Worm (Caenorhabditis elegans) whole organism, late embryonic: ENCODE measurements around the gene fbxc-12.
"Not testable (repeated sequence)": the region's sequence is repeated elsewhere in the genome, so short reads cannot be mapped to it uniquely, and the experiment has no call there.

Source experiments
- C08G9.2 ChIP-seq: sonication (generic microtip); optimal IDR thresholded peaks from 2 replicates; lab custom pipeline; 2016; ENCODE audit warnings: mild to moderate bottlenecking, missing genetic modification characterization, moderate library complexity, missing compliant biosample characterization
- C38D4.7 ChIP-seq: fragments of 200-800 bp; sonication (Bioruptor generic); optimal IDR thresholded peaks from 2 replicates; lab custom pipeline; 2018; ENCODE audit warnings: mild to moderate bottlenecking, missing genetic modification characterization, moderate library complexity, missing compliant biosample characterization
- K02D7.2 ChIP-seq: sonication (generic microtip); optimal IDR thresholded peaks from 2 replicates; lab custom pipeline; 2017; ENCODE audit warnings: mild to moderate bottlenecking, missing genetic modification characterization, missing compliant biosample characterization
- ama-1 ChIP-seq: fragments of 150-350 bp; optimal IDR thresholded peaks from 2 replicates; lab custom pipeline; 2014
- ceh-18 ChIP-seq: sonication (generic microtip); optimal IDR thresholded peaks from 2 replicates; lab custom pipeline; 2016; ENCODE audit warnings: missing genetic modification characterization, missing compliant biosample characterization
- ceh-2 ChIP-seq: sonication (generic microtip); optimal IDR thresholded peaks from 2 replicates; lab custom pipeline; 2016; ENCODE audit warnings: missing genotype, missing genetic modification characterization, missing compliant biosample characterization
- ceh-24 ChIP-seq: sonication (generic microtip); optimal IDR thresholded peaks from 2 replicates; lab custom pipeline; 2016; ENCODE audit warnings: mild to moderate bottlenecking, missing genetic modification characterization, missing compliant biosample characterization
- ceh-30 ChIP-seq: fragments of 150-350 bp; optimal IDR thresholded peaks from 2 replicates; lab custom pipeline; 2014; ENCODE audit warnings: missing biosample characterization, missing genetic modification characterization
- ceh-34 ChIP-seq: sonication (generic microtip); optimal IDR thresholded peaks from 2 replicates; lab custom pipeline; 2016; ENCODE audit warnings: mild to moderate bottlenecking, missing genetic modification characterization, missing compliant biosample characterization
- ceh-45 ChIP-seq: fragments of 200-800 bp; sonication (Bioruptor generic); IDR thresholded peaks from 2 replicates; pipeline ENCODE4 v1.3.6; 2022; ENCODE audit warnings: missing genetic modification reagents, missing genetic modification characterization, missing compliant biosample characterization
- ceh-48 ChIP-seq: sonication (generic microtip); optimal IDR thresholded peaks from 2 replicates; lab custom pipeline; 2016; ENCODE audit warnings: missing genetic modification characterization, inconsistent platforms, missing compliant biosample characterization
- ceh-6 ChIP-seq: fragments of 200-800 bp; sonication (Bioruptor generic); optimal IDR thresholded peaks from 2 replicates; lab custom pipeline; 2018; ENCODE audit warnings: mild to moderate bottlenecking, missing genetic modification characterization, missing compliant biosample characterization
- che-1 ChIP-seq: sonication (generic microtip); optimal IDR thresholded peaks from 2 replicates; lab custom pipeline; 2016; ENCODE audit warnings: mild to moderate bottlenecking, missing genetic modification characterization, missing compliant biosample characterization
- dmd-4 ChIP-seq: sonication (generic microtip); optimal IDR thresholded peaks from 2 replicates; lab custom pipeline; 2016; ENCODE audit warnings: borderline replicate concordance, missing genetic modification characterization, missing compliant biosample characterization
- dve-1 ChIP-seq: sonication (generic microtip); optimal IDR thresholded peaks from 2 replicates; lab custom pipeline; 2017; ENCODE audit warnings: antibody characterized with exemption, mild to moderate bottlenecking, missing genetic modification characterization, missing compliant biosample characterization
- elt-2 ChIP-seq: sonication (generic microtip); optimal IDR thresholded peaks from 2 replicates; lab custom pipeline; 2016; ENCODE audit warnings: missing genetic modification reagents, missing genetic modification characterization, missing compliant biosample characterization
- elt-4 ChIP-seq: sonication (generic microtip); optimal IDR thresholded peaks from 2 replicates; lab custom pipeline; 2016; ENCODE audit warnings: missing genetic modification characterization, missing compliant biosample characterization
- fkh-10 ChIP-seq: fragments of 150-350 bp; optimal IDR thresholded peaks from 2 replicates; lab custom pipeline; 2014; ENCODE audit warnings: missing biosample characterization, missing genetic modification reagents, missing genetic modification characterization
- fkh-6 ChIP-seq: sonication (generic microtip); optimal IDR thresholded peaks from 2 replicates; lab custom pipeline; 2016; ENCODE audit warnings: missing genetic modification characterization, missing compliant biosample characterization
- gmeb-2 ChIP-seq: sonication (generic microtip); optimal IDR thresholded peaks from 2 replicates; lab custom pipeline; 2016; ENCODE audit warnings: missing genetic modification characterization, inconsistent platforms, missing compliant biosample characterization
- hlh-15 ChIP-seq: sonication (generic microtip); optimal IDR thresholded peaks from 2 replicates; lab custom pipeline; 2016; ENCODE audit warnings: missing genetic modification characterization, missing compliant biosample characterization
- hlh-30 ChIP-seq: sonication (generic microtip); optimal IDR thresholded peaks from 2 replicates; lab custom pipeline; 2017; ENCODE audit warnings: antibody characterized with exemption, missing genetic modification characterization, missing compliant biosample characterization; ENCODE audit not compliant: insufficient read depth
- nfya-1 ChIP-seq: sonication (generic microtip); optimal IDR thresholded peaks from 2 replicates; lab custom pipeline; 2017; ENCODE audit warnings: missing genetic modification characterization, mild to moderate bottlenecking, missing compliant biosample characterization, antibody characterized with exemption, moderate library complexity
- nhr-11 ChIP-seq: fragments of 150-350 bp; optimal IDR thresholded peaks from 2 replicates; lab custom pipeline; 2014; ENCODE audit warnings: missing biosample characterization, missing genetic modification characterization
- nhr-232 ChIP-seq: sonication (generic microtip); optimal IDR thresholded peaks from 2 replicates; lab custom pipeline; 2016; ENCODE audit warnings: missing genetic modification characterization, missing compliant biosample characterization
- odd-2 ChIP-seq: sonication (generic microtip); optimal IDR thresholded peaks from 2 replicates; lab custom pipeline; 2017; ENCODE audit warnings: antibody characterized with exemption, mild to moderate bottlenecking, missing genetic modification characterization, missing compliant biosample characterization
- pha-4 ChIP-seq: fragments of 150-350 bp; optimal IDR thresholded peaks from 2 replicates; lab custom pipeline; 2018; ENCODE audit warnings: missing biosample characterization, missing genetic modification reagents, missing genetic modification characterization
- pqm-1 ChIP-seq: sonication (generic microtip); optimal IDR thresholded peaks from 2 replicates; lab custom pipeline; 2016; ENCODE audit warnings: missing genetic modification characterization, missing compliant biosample characterization
- pros-1 ChIP-seq: fragments of 150-350 bp; optimal IDR thresholded peaks from 2 replicates; lab custom pipeline; 2014; ENCODE audit warnings: missing biosample characterization, missing genetic modification reagents, missing genetic modification characterization
- sdc-2 ChIP-seq: sonication (generic microtip); optimal IDR thresholded peaks from 2 replicates; lab custom pipeline; 2016; ENCODE audit warnings: missing genotype, missing genetic modification characterization, missing compliant biosample characterization
- sox-2 ChIP-seq: fragments of 200-800 bp; sonication (Bioruptor generic); IDR thresholded peaks from 2 replicates; pipeline ENCODE4 v1.3.6; 2022; ENCODE audit warnings: missing genetic modification reagents, missing genetic modification characterization, missing compliant biosample characterization
- sox-4 ChIP-seq: sonication (generic microtip); optimal IDR thresholded peaks from 2 replicates; lab custom pipeline; 2017; ENCODE audit warnings: mild to moderate bottlenecking, missing genetic modification characterization, inconsistent platforms, missing compliant biosample characterization
- syd-9 ChIP-seq: sonication (generic microtip); optimal IDR thresholded peaks from 2 replicates; lab custom pipeline; 2016; ENCODE audit warnings: mild to moderate bottlenecking, missing genetic modification characterization, moderate library complexity, missing compliant biosample characterization
- tbx-2 ChIP-seq: sonication (generic microtip); optimal IDR thresholded peaks from 2 replicates; lab custom pipeline; 2016; ENCODE audit warnings: missing genetic modification characterization, missing compliant biosample characterization
- tbx-7 ChIP-seq: sonication (generic microtip); optimal IDR thresholded peaks from 2 replicates; lab custom pipeline; 2016; ENCODE audit warnings: missing genotype, missing genetic modification characterization, missing compliant biosample characterization
- unc-3 ChIP-seq, 2 experiments: fragments of 200-800 bp in 1 of 2; sonication (Bioruptor generic) in 1 of 2; sonication (generic microtip) in 1 of 2; conservative IDR thresholded peaks in 1 of 2; optimal IDR thresholded peaks in 1 of 2; 2 replicates each; pipeline versions ENCODE4 v1.3.6 to Lab custom; 2016 to 2022; ENCODE audit warnings: missing compliant biosample characterization in 2 of 2, missing genetic modification characterization in 2 of 2, missing genetic modification reagents in 1 of 2
- unc-86 ChIP-seq: sonication (generic microtip); optimal IDR thresholded peaks from 2 replicates; lab custom pipeline; 2016; ENCODE audit warnings: missing genetic modification characterization, missing compliant biosample characterization
- ztf-16 ChIP-seq: sonication (generic microtip); optimal IDR thresholded peaks from 2 replicates; lab custom pipeline; 2017; ENCODE audit warnings: missing genetic modification characterization, missing compliant biosample characterization

The fbxc-12 gene

ce11 chrIV:904963-905362, at the start of gene fbxc-12:
fbxc-12 (plus strand) TSS chrIV:905263.
- not testable (repeated sequence) for TF ChIP-seq sdc-2; fkh-10 (GFP tag; lab: Kevin White, UChicago); pqm-1 (tag; lab: Kevin White, UChicago)

ce11 chrIV:855483-855882, 49.6 kb upstream of the fbxc-12 start:
- peak; percentile 47 for TF ChIP-seq elt-2
- no peak for TF ChIP-seq sox-2 (GFP tag; lab: Robert Waterston, UW)
- TF ChIP-seq nhr-232: no peak

- TF ChIP-seq dve-1 (peak; percentile 93), elt-4 (tag; lab: Kevin White, UChicago) (no peak)
Observed at ce11 chrIV:856038-856437, 49.0 kb upstream of the fbxc-12 start.

ce11 chrIV:858630-859029, 46.4 kb upstream of the fbxc-12 start, which contains the start of gene Y55F3BR.2:
Y55F3BR.2 (plus strand) TSS chrIV:858930.
- TF ChIP-seq ceh-34 (tag; lab: Kevin White, UChicago) (no peak), fkh-10 (GFP tag; lab: Kevin White, UChicago) (no peak), ceh-30 (no peak), ztf-16 (no peak), ceh-24 (tag; lab: Kevin White, UChicago) (no peak), unc-3 (GFP tag; conservative IDR thresholded peaks at IDR 0.05; lab: Robert Waterston, UW) (no peak), unc-3 (tag; optimal IDR thresholded peaks at IDR 0.05; lab: Kevin White, UChicago) (no peak), gmeb-2 (tag; lab: Kevin White, UChicago) (no peak), dve-1 (no peak), elt-4 (tag; lab: Kevin White, UChicago) (no peak)

ce11 chrIV:860810-861209, 44.3 kb upstream of the fbxc-12 start:
- no peak for TF ChIP-seq tbx-2 (tag; lab: Kevin White, UChicago)

- TF ChIP-seq che-1 (tag; lab: Kevin White, UChicago) (no peak), dve-1 (peak; percentile 56), ama-1 (lab: Kevin White, UChicago) (peak; percentile 45), elt-2 (peak; percentile 24)
- TF ChIP-seq, all 69 proteins: peak for 3
Observed at ce11 chrIV:866828-867270, 38.2 kb upstream of the fbxc-12 start.

DNA sequence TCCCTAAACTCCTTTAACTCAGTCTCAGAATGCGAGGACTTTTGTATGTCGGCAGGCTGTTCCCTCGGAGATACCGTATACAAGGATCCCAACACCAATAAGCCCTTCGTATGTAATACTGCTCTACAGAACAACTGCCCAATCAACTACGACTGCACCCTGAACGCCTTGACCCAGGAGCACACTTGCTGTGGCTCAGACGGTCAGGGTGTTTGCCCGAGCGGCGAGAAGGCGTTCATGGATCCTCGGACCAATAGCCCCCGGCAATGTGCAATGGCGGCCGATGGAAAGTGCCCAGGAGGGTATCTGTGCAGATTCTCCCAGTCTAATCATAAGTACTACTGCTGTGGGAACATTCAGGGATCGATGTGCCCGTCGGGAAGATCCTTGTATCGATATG, 36.3 kb upstream of the fbxc-12 start:
- TF ChIP-seq nfya-1 (no peak), syd-9 (tag; lab: Kevin White, UChicago) (no peak), sox-4 (tag; lab: Kevin White, UChicago) (no peak), ceh-6 (GFP tag; lab: Kevin White, UChicago) (no peak), hlh-15 (tag; lab: Kevin White, UChicago) (no peak), ceh-45 (GFP tag; lab: Robert Waterston, UW) (no peak), pha-4 (no peak), C38D4.7 (no peak), nhr-11 (no peak)

DNA sequence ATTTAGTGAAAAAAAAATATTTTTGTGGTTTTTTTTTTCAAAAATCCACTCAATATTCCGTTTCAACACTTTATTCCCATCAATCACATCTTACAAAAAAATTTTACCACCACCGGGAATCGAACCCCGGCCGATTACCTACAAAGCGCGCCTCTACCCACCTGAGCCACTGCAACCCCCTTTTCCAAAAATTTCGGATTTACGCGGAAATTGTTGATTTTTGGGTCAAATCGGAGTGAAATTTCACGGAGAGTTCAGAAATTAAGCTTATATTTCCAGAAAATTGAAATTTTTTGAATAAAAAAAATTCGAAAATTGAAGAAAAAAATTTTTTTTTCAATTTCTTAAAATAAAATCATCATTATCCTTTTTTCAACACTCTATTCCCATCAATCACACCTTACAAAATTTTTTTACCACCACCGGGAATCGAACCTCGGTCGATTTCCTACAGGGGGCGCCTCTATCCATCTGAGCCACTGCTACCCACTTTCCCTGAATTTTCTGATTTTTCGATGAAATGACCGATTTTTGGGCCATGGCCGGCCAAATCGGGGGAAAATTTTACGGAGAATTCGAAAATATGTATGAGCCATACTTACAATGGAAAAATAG, 31.8 kb upstream of the fbxc-12 start:
- no peak for TF ChIP-seq ceh-48 (tag; lab: Kevin White, UChicago)
- TF ChIP-seq C08G9.2: no peak
- TF ChIP-seq ceh-30: no peak
- TF ChIP-seq ceh-18 (tag; lab: Kevin White, UChicago): no peak
- no peak for TF ChIP-seq K02D7.2 (tag; lab: Kevin White, UChicago)
- no peak for TF ChIP-seq che-1 (tag; lab: Kevin White, UChicago)
- no peak for TF ChIP-seq dmd-4 (tag; lab: Kevin White, UChicago)
- TF ChIP-seq ceh-24 (tag; lab: Kevin White, UChicago): no peak
- TF ChIP-seq sdc-2: no peak
- TF ChIP-seq fkh-10 (GFP tag; lab: Kevin White, UChicago): no peak
- no peak for TF ChIP-seq hlh-30 (tag; lab: Kevin White, UChicago)
- TF ChIP-seq fkh-6 (tag; lab: Kevin White, UChicago): no peak
- no peak for TF ChIP-seq unc-86 (tag; lab: Kevin White, UChicago)
- no peak for TF ChIP-seq ceh-2 (tag; lab: Kevin White, UChicago)
- TF ChIP-seq pros-1 (tag; lab: Kevin White, UChicago): no peak
- TF ChIP-seq hlh-15 (tag; lab: Kevin White, UChicago): no peak
- TF ChIP-seq odd-2 (tag; lab: Kevin White, UChicago): no peak
- TF ChIP-seq tbx-7 (tag; lab: Kevin White, UChicago): no peak
